Worm (Caenorhabditis elegans) whole organism, L4 larva: ENCODE results near the gene nspg-11.
A peak's percentile ranks its signal among the peaks of the same experiment; 100 is the strongest.

Source experiments
- F37D6.2 ChIP-seq: sonication (generic microtip); optimal IDR thresholded peaks from 2 replicates; lab custom pipeline; 2016; ENCODE audit warnings: mild to moderate bottlenecking, missing genetic modification characterization, missing compliant biosample characterization
- T26A8.4 ChIP-seq: fragments of 200-800 bp; sonication (Bioruptor generic); IDR thresholded peaks from 2 replicates; pipeline ENCODE4 v1.3.6; 2022; ENCODE audit warnings: missing genetic modification characterization, missing compliant biosample characterization
- Y75B8A.6 ChIP-seq: fragments of 200-800 bp; sonication (Bioruptor generic); IDR thresholded peaks from 2 replicates; pipeline ENCODE4 v1.3.6; 2022; ENCODE audit warnings: missing genetic modification reagents, missing genetic modification characterization, missing compliant biosample characterization
- aha-1 ChIP-seq: fragments of 150-350 bp; peaks from one replicate; lab custom pipeline; 2014; ENCODE audit warnings: missing biosample characterization, missing genetic modification characterization
- aly-2 ChIP-seq: sonication (generic microtip); optimal IDR thresholded peaks from 2 replicates; lab custom pipeline; 2018; ENCODE audit warnings: missing biosample characterization, missing genetic modification characterization
- ceh-20 ChIP-seq: fragments of 200-800 bp; sonication (Bioruptor generic); IDR thresholded peaks from 2 replicates; pipeline ENCODE4 v1.3.6; 2022; ENCODE audit warnings: missing genetic modification reagents, missing genetic modification characterization, missing compliant biosample characterization
- ceh-28 ChIP-seq: fragments of 150-350 bp; optimal IDR thresholded peaks from 2 replicates; lab custom pipeline; 2014; ENCODE audit warnings: missing biosample characterization, missing genetic modification reagents, missing genetic modification characterization
- ceh-62 ChIP-seq: sonication (generic microtip); optimal IDR thresholded peaks from 2 replicates; lab custom pipeline; 2017; ENCODE audit warnings: missing biosample characterization, missing genetic modification characterization
- cey-2 ChIP-seq: sonication (generic microtip); optimal IDR thresholded peaks from 3 replicates; lab custom pipeline; 2017; ENCODE audit warnings: missing genetic modification characterization, mild to moderate bottlenecking, missing compliant biosample characterization, antibody characterized with exemption, borderline replicate concordance; ENCODE audit not compliant: insufficient read depth
- daf-12 ChIP-seq: fragments of 150-350 bp; optimal IDR thresholded peaks from 2 replicates; lab custom pipeline; 2014; ENCODE audit warnings: missing biosample characterization, missing genetic modification reagents, missing genetic modification characterization
- daf-16 ChIP-seq, 3 experiments: sonication (generic microtip); optimal IDR thresholded peaks; 2 replicates each; lab custom pipeline; 2016 to 2017; ENCODE audit warnings: missing genetic modification characterization in 3 of 3, missing genetic modification reagents in 3 of 3, mild to moderate bottlenecking in 2 of 3, missing compliant biosample characterization in 2 of 3, missing biosample characterization in 1 of 3, moderate library complexity in 1 of 3
- dmd-6 ChIP-seq: fragments of 200-800 bp; sonication (Bioruptor generic); IDR thresholded peaks from 2 replicates; pipeline ENCODE4 v1.3.6; 2022; ENCODE audit warnings: missing genetic modification reagents, missing genetic modification characterization, missing compliant biosample characterization
- dpl-1 ChIP-seq: fragments of 150-350 bp; optimal IDR thresholded peaks from 2 replicates; lab custom pipeline; 2014; ENCODE audit warnings: missing biosample characterization, missing genetic modification reagents, missing genetic modification characterization
- duxl-1 ChIP-seq: sonication (generic microtip); optimal IDR thresholded peaks from 2 replicates; lab custom pipeline; 2016; ENCODE audit warnings: mild to moderate bottlenecking, missing genetic modification characterization, moderate library complexity, missing compliant biosample characterization; ENCODE audit not compliant: poor library complexity
- dve-1 ChIP-seq: sonication (generic microtip); optimal IDR thresholded peaks from 2 replicates; lab custom pipeline; 2017; ENCODE audit warnings: antibody characterized with exemption, mild to moderate bottlenecking, missing genetic modification characterization, missing compliant biosample characterization; ENCODE audit not compliant: insufficient read depth
- egl-27 ChIP-seq: sonication (generic microtip); optimal IDR thresholded peaks from 3 replicates; lab custom pipeline; 2017; ENCODE audit warnings: missing biosample characterization, missing genetic modification reagents, missing genetic modification characterization
- hlh-11 ChIP-seq: fragments of 200-800 bp; sonication (Bioruptor generic); optimal IDR thresholded peaks from 2 replicates; lab custom pipeline; 2018; ENCODE audit warnings: mild to moderate bottlenecking, missing genetic modification characterization, missing compliant biosample characterization
- hlh-30 ChIP-seq: sonication (generic microtip); optimal IDR thresholded peaks from 2 replicates; lab custom pipeline; 2017; ENCODE audit warnings: antibody characterized with exemption, mild to moderate bottlenecking, missing genetic modification characterization, missing compliant biosample characterization; ENCODE audit not compliant: insufficient read depth
- hmg-1.1 ChIP-seq: fragments of 200-800 bp; sonication (Bioruptor generic); IDR thresholded peaks from 2 replicates; pipeline ENCODE4 v1.3.6; 2022; ENCODE audit warnings: missing genetic modification reagents, missing genetic modification characterization, missing compliant biosample characterization
- lin-1 ChIP-seq: fragments of 200-800 bp; sonication (Bioruptor generic); IDR thresholded peaks from 2 replicates; pipeline ENCODE4 v1.3.6; 2022; ENCODE audit warnings: missing genetic modification reagents, missing genetic modification characterization, missing compliant biosample characterization
- lin-29 ChIP-seq: fragments of 200-800 bp; sonication (Bioruptor generic); IDR thresholded peaks from 2 replicates; pipeline ENCODE4 v1.3.6; 2022; ENCODE audit warnings: missing genetic modification reagents, missing genetic modification characterization, missing compliant biosample characterization
- lin-38 ChIP-seq: fragments of 200-800 bp; sonication (Bioruptor generic); IDR thresholded peaks from 2 replicates; pipeline ENCODE4 v1.3.6; 2022; ENCODE audit warnings: missing genetic modification reagents, missing genetic modification characterization, missing compliant biosample characterization
- lsy-2 ChIP-seq, 2 experiments: fragments of 150-350 bp in 1 of 2; sonication (generic microtip) in 1 of 2; optimal IDR thresholded peaks; 2 replicates each; lab custom pipeline; 2014 to 2017; ENCODE audit warnings: missing biosample characterization in 2 of 2, missing genetic modification characterization in 2 of 2
- madf-9 ChIP-seq: fragments of 200-800 bp; sonication (Bioruptor generic); conservative IDR thresholded peaks from 2 replicates; pipeline ENCODE4 v1.3.6; 2022; ENCODE audit warnings: missing genetic modification reagents, missing genetic modification characterization, missing compliant biosample characterization
- mdt-29 ChIP-seq: fragments of 200-800 bp; sonication (Bioruptor generic); IDR thresholded peaks from 2 replicates; pipeline ENCODE4 v1.3.6; 2022; ENCODE audit warnings: missing genetic modification reagents, missing genetic modification characterization, missing compliant biosample characterization
- mep-1 ChIP-seq: fragments of 150-350 bp; sonication (generic microtip); optimal IDR thresholded peaks from 3 replicates; lab custom pipeline; 2014; ENCODE audit warnings: missing biosample characterization, missing genetic modification characterization
- mes-2 ChIP-seq: sonication (generic microtip); optimal IDR thresholded peaks from 2 replicates; lab custom pipeline; 2016; ENCODE audit warnings: missing genotype, mild to moderate bottlenecking, missing genetic modification characterization, missing compliant biosample characterization; ENCODE audit not compliant: poor library complexity, severe bottlenecking
- nhr-28 ChIP-seq: fragments of 150-350 bp; optimal IDR thresholded peaks from 2 replicates; lab custom pipeline; 2014; ENCODE audit warnings: missing biosample characterization, missing genetic modification characterization
- nhr-77 ChIP-seq: fragments of 150-350 bp; optimal IDR thresholded peaks from 2 replicates; lab custom pipeline; 2014; ENCODE audit warnings: missing biosample characterization, missing genetic modification characterization
- pha-4 ChIP-seq, 2 experiments: fragments of 150-350 bp in 1 of 2; fragments of 200-800 bp in 1 of 2; sonication (Bioruptor generic) in 1 of 2; IDR thresholded peaks in 1 of 2; optimal IDR thresholded peaks in 1 of 2; 2 replicates each; pipeline versions ENCODE4 v1.3.6 to Lab custom; 2014 to 2022; ENCODE audit warnings: missing genetic modification characterization in 2 of 2, missing genetic modification reagents in 2 of 2, missing biosample characterization in 1 of 2, missing compliant biosample characterization in 1 of 2
- pqm-1 ChIP-seq: sonication (generic microtip); optimal IDR thresholded peaks from 2 replicates; lab custom pipeline; 2017; ENCODE audit warnings: missing biosample characterization, missing genetic modification characterization
- spr-1 ChIP-seq: sonication (generic microtip); optimal IDR thresholded peaks from 2 replicates; lab custom pipeline; 2016; ENCODE audit warnings: mild to moderate bottlenecking, missing genetic modification characterization, missing compliant biosample characterization
- unc-130 ChIP-seq: sonication (generic microtip); optimal IDR thresholded peaks from 2 replicates; lab custom pipeline; 2016; ENCODE audit warnings: missing genetic modification reagents, missing genetic modification characterization, missing compliant biosample characterization
- unc-39 ChIP-seq: sonication (generic microtip); optimal IDR thresholded peaks from 2 replicates; lab custom pipeline; 2017; ENCODE audit warnings: missing biosample characterization, missing genetic modification characterization
- unc-62 ChIP-seq, 3 experiments: fragments of 150-350 bp in 1 of 3; sonication (generic microtip); optimal IDR thresholded peaks in 2 of 3; peaks in 1 of 3; 1 replicate in 1 of 3; 2 replicates in 2 of 3; lab custom pipeline; 2014 to 2017; ENCODE audit warnings: missing biosample characterization in 3 of 3, missing genetic modification characterization in 3 of 3, missing genetic modification reagents in 3 of 3, missing genotype in 1 of 3
- vab-7 ChIP-seq: fragments of 200-800 bp; sonication (Bioruptor generic); IDR thresholded peaks from 2 replicates; pipeline ENCODE4 v1.3.6; 2022; ENCODE audit warnings: missing genetic modification reagents, missing genetic modification characterization, missing compliant biosample characterization
- zip-11 ChIP-seq: fragments of 200-800 bp; sonication (Bioruptor generic); IDR thresholded peaks from 2 replicates; pipeline ENCODE4 v1.3.6; 2022; ENCODE audit warnings: missing genetic modification characterization, missing compliant biosample characterization

Gene nspg-11

DNA sequence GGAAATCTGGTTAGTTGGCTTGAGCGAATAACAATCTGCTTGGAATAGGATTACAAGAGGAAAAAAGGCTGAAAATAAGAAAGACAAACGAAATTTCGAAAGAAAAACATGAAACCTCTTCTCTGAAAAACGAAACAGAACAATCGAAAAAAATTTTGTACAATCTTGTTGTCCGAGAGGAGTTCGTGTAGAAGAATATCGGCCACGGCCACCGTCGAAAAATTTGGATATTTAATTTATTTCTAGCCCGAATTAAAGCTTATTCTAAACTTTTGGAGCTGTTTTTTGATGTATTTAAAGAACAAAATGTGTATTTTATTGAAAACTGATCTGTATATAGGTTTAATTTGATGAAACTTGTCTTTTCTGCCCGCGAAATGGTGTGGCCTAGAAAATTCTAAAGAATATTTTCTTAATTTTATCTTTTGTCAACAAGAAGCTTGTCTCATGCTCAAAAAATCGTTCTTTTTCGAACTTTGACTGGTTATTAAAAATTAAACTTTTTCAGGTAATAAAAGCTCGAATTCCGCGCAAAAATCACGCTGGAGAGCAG, 12.7 kb upstream of the nspg-11 start, which contains the start of gene T20D3.5:
Gene T20D3.5, plus strand, starts transcription at position 503 of the 553 bp plus-strand sequence.
- TF ChIP-seq aly-2 (tag; lab: Kevin White, UChicago) (no peak), cey-2 (no peak), mes-2 (peak; percentile 66), unc-39 (tag; lab: Kevin White, UChicago) (no peak), ceh-28 (no peak), unc-130 (GFP tag; lab: Kevin White, UChicago) (peak; percentile 67), mep-1 (tag; lab: Kevin White, UChicago) (no peak), spr-1 (tag; lab: Kevin White, UChicago) (no peak), F37D6.2 (tag; lab: Kevin White, UChicago) (no peak), zip-11 (no peak), ceh-62 (no peak), dpl-1 (no peak), aha-1 (no peak), unc-62 (GFP tag; optimal IDR thresholded peaks at IDR 0.05 in 1 of 2; lab: Kevin White, UChicago) (no peak), unc-62 (tag; optimal IDR thresholded peaks at IDR 0.05; lab: Kevin White, UChicago) (no peak), egl-27 (no peak)

DNA sequence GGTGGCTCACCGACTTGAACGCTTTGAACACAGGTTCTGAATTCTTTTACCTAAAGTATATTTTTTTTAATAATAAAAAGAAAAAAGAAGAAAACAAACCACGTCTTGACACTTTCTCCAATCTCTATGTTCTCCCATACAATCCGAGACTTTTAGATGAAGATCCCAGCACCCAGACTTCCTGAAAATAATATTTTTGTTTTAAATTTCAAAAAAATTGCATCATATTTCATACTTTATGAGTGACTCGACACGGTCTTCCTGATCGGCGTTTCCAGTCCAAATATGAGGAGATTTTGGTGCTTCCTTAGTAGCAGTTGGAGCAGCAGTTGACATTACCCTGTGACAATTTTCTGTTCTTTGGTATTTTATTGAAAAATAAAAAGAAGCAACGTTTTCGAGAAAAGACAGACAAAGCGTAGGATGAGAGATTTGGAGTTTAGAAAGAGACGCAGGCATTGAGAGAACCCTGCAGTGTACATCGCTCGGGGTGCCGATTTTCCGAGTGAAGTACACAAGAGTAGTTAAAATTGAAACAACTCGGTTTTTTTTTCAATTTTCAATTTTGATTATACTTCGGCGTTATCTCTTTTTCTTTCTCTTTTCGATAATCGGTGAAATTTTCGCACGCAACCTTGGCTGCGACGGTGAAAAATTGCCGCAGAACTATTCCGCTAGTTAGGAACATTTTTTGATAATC, 11.8 kb upstream of the nspg-11 start, which contains the start of the genes coa-4 and T20D3.14:
Gene coa-4, minus strand, starts transcription at position 51 of the 700 bp plus-strand sequence.
Gene T20D3.14, minus strand, starts transcription at position 358 of the 700 bp plus-strand sequence.
- TF ChIP-seq zip-11 (no peak), lin-29 (GFP tag; lab: Robert Waterston, UW) (no peak), daf-12 (tag; lab: Kevin White, UChicago) (no peak), Y75B8A.6 (GFP tag; lab: Robert Waterston, UW) (no peak), dve-1 (tag; lab: Kevin White, UChicago) (peak; percentile 69), mes-2 (peak; percentile 56), vab-7 (GFP tag; lab: Robert Waterston, UW) (no peak), dpl-1 (peak; percentile 35), hlh-30 (tag; lab: Kevin White, UChicago) (peak; percentile 57), lin-1 (GFP tag; lab: Robert Waterston, UW) (peak; percentile 49; the same call in 1 of the 2 replicates), nhr-28 (tag; lab: Kevin White, UChicago) (peak; percentile 27), hlh-11 (tag; lab: Kevin White, UChicago) (peak; percentile 64), mep-1 (tag; lab: Kevin White, UChicago) (peak; percentile 55), ceh-20 (0 out of 2 replicates have a peak, but pooled peaks have one; percentile 8), nhr-77 (peak; percentile 23), dmd-6 (GFP tag; lab: Robert Waterston, UW) (peak; percentile 75), lin-38 (GFP tag; lab: Robert Waterston, UW) (peak; percentile 29; the same call in 1 of the 2 replicates), hmg-1.1 (GFP tag; lab: Robert Waterston, UW) (0 out of 2 replicates have a peak, but pooled peaks have one; percentile 40), pqm-1 (tag; lab: Kevin White, UChicago) (peak; percentile 24), mdt-29 (GFP tag; lab: Robert Waterston, UW) (no peak), pha-4 (GFP tag; IDR thresholded peaks at IDR 0.05; lab: Robert Waterston, UW) (no peak), pha-4 (tag; optimal IDR thresholded peaks at IDR 0.05; lab: Kevin White, UChicago) (peak; percentile 40), duxl-1 (no peak), madf-9 (GFP tag; lab: Robert Waterston, UW) (no peak), daf-16 (GFP tag; optimal IDR thresholded peaks at IDR 0.05; lab: Kevin White, UChicago) (no peak), daf-16 (tag; optimal IDR thresholded peaks at IDR 0.05; lab: Kevin White, UChicago) (peak; percentile 64), egl-27 (no peak), T26A8.4 (GFP tag; lab: Robert Waterston, UW) (no peak), lsy-2 (tag; optimal IDR thresholded peaks at IDR 0.05; lab: Kevin White, UChicago) (peak in 1 of 2 experiments; percentile 57), aha-1 (peak; percentile 63)
